Fruit fly (Drosophila melanogaster): ENCODE measurements around the gene muc.
A peak's percentile ranks its signal among the peaks of the same experiment; 100 is the strongest.

muc gene

DNA sequence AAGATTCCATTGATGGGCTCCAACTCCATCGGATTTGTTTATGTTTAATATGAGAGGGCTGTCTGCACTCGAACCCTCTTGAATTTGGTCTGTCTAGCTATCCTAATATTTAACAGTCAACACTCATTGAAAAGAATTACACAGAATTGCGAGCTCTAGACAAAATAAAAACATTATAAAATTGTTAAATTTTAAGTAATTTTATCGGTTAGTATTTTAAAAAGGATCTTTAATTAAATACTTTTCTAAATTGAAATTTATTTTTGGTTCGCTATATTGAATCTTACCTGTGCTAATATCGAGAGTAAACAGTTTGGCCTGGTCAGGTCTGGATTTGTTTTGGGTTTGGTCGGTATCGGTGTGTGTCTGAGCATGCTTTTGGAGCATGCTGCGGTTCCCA, 25.0 kb upstream of the muc start:
- TF ChIP-seq Fer2 (tag; optimal IDR thresholded peaks at IDR 0.05), result peak; percentile 56
- no peak for TF ChIP-seq CG3163 (GFP tag; optimal IDR thresholded peaks at IDR 0.05)
- peak; percentile 74 for TF ChIP-seq ro (GFP tag; IDR thresholded peaks at IDR 0.05)
- TF ChIP-seq slbo (GFP tag; IDR thresholded peaks at IDR 0.05), result peak; percentile 90
- TF ChIP-seq CoRest (tag; optimal IDR thresholded peaks at IDR 0.05), result peak; percentile 85
- peak; percentile 13 for TF ChIP-seq CG6765 (GFP tag; optimal IDR thresholded peaks at IDR 0.05)
- no peak for TF ChIP-seq usp (GFP tag; optimal IDR thresholded peaks at IDR 0.05)
- TF ChIP-seq ems (GFP tag; optimal IDR thresholded peaks at IDR 0.05), result no peak
- TF ChIP-seq CG17829 (tag; optimal IDR thresholded peaks at IDR 0.05), result peak; percentile 68
- TF ChIP-seq dmrt99B (tag; optimal IDR thresholded peaks at IDR 0.05), result peak; percentile 83
- TF ChIP-seq sima (GFP tag; optimal IDR thresholded peaks at IDR 0.05), result no peak
- TF ChIP-seq Rfx (GFP tag; IDR thresholded peaks at IDR 0.05), result peak; percentile 87
- TF ChIP-seq Hr78 (GFP tag; optimal IDR thresholded peaks at IDR 0.05), result no peak
- TF ChIP-seq Nf-YA (GFP tag; IDR thresholded peaks at IDR 0.05), result peak; percentile 71
- TF ChIP-seq CG4820 (GFP tag; optimal IDR thresholded peaks at IDR 0.05), result peak; percentile 54
- no peak for TF ChIP-seq Elba2 (GFP tag; optimal IDR thresholded peaks at IDR 0.05)
- peak; percentile 75 for TF ChIP-seq Blimp-1 (GFP tag; optimal IDR thresholded peaks at IDR 0.05)
- peak; percentile 7 for TF ChIP-seq vfl (GFP tag; optimal IDR thresholded peaks at IDR 0.05)
- peak; percentile 40 to 42 for TF ChIP-seq chif (GFP tag; optimal IDR thresholded peaks at IDR 0.05)
- TF ChIP-seq CG32772 (GFP tag; IDR thresholded peaks at IDR 0.05), result peak; percentile 71; the same call in 1 of the 2 replicates
- no peak; the same call in 2 of the 3 replicates for TF ChIP-seq CG14050 (GFP tag; IDR thresholded peaks at IDR 0.05)
- no peak for TF ChIP-seq TFAM (GFP tag; optimal IDR thresholded peaks at IDR 0.05)
- TF ChIP-seq CG3065 (GFP tag; optimal IDR thresholded peaks at IDR 0.05), result no peak
- no peak for TF ChIP-seq cas (GFP tag; IDR thresholded peaks at IDR 0.05)
- peak; percentile 40 for TF ChIP-seq CG18476 (GFP tag; optimal IDR thresholded peaks at IDR 0.05)
- peak; percentile 41 for TF ChIP-seq Xbp1 (GFP tag; optimal IDR thresholded peaks at IDR 0.05)
- TF ChIP-seq CG12155 (GFP tag; optimal IDR thresholded peaks at IDR 0.05), result peak; percentile 49
- no peak for TF ChIP-seq pho (GFP tag; optimal IDR thresholded peaks at IDR 0.05)
- no peak for TF ChIP-seq CG7271 (tag; optimal IDR thresholded peaks at IDR 0.05)
- TF ChIP-seq luna (GFP tag; optimal IDR thresholded peaks at IDR 0.05), result no peak
- peak; percentile 72 for TF ChIP-seq CG17361 (GFP tag; IDR thresholded peaks at IDR 0.05)
- TF ChIP-seq CG13296 (GFP tag; optimal IDR thresholded peaks at IDR 0.05), result peak; percentile 62
- TF ChIP-seq Oli (tag; optimal IDR thresholded peaks at IDR 0.05), result peak; percentile 66
- TF ChIP-seq NC2α (GFP tag; optimal IDR thresholded peaks at IDR 0.05), result no peak
- peak; percentile 18 for TF ChIP-seq tio (GFP tag; optimal IDR thresholded peaks at IDR 0.05)
- TF ChIP-seq dpn (GFP tag; optimal IDR thresholded peaks at IDR 0.05), result peak; percentile 6 to 48
- TF ChIP-seq CG10321 (GFP tag; IDR thresholded peaks at IDR 0.05), result peak; percentile 32; the same call in 1 of the 2 replicates
- TF ChIP-seq Fer1 (GFP tag; optimal IDR thresholded peaks at IDR 0.05), result peak; percentile 56
- no peak for TF ChIP-seq pros (GFP tag; optimal IDR thresholded peaks at IDR 0.05)
- peak; percentile 16 for TF ChIP-seq CG3407 (GFP tag; optimal IDR thresholded peaks at IDR 0.05)
- no peak for TF ChIP-seq slp2 (GFP tag; optimal IDR thresholded peaks at IDR 0.05)
- peak; percentile 52; the same call in 1 of the 3 replicates for TF ChIP-seq ken (GFP tag; IDR thresholded peaks at IDR 0.05)
- TF ChIP-seq hb (GFP tag; IDR thresholded peaks at IDR 0.05; ENCODE audit: partially characterized antibody), result no peak
- TF ChIP-seq Mes4 (GFP tag; optimal IDR thresholded peaks at IDR 0.05), result no peak
- peak; percentile 59; the same call in 2 of the 3 replicates for TF ChIP-seq CG11093 (GFP tag; IDR thresholded peaks at IDR 0.05)
- no peak for TF ChIP-seq C15 (GFP tag; IDR thresholded peaks at IDR 0.05)
- no peak for TF ChIP-seq sc (optimal IDR thresholded peaks at IDR 0.05)
- TF ChIP-seq sc (GFP tag; optimal IDR thresholded peaks at IDR 0.05), result no peak
- peak; percentile 66 for TF ChIP-seq Ravus (GFP tag; IDR thresholded peaks at IDR 0.05)
- peak; percentile 71 for TF ChIP-seq CG9727 (GFP tag; optimal IDR thresholded peaks at IDR 0.05)
- TF ChIP-seq cwo (GFP tag; optimal IDR thresholded peaks at IDR 0.05), result peak; percentile 60
- no peak for TF ChIP-seq BtbVII (GFP tag; optimal IDR thresholded peaks at IDR 0.05)

Measured in whole organism, embryonic.